Worm (Caenorhabditis elegans) whole organism, late embryonic: ENCODE measurements around the gene srh-24.

ENCODE experiments used
- K02D7.2 ChIP-seq: sonication (generic microtip); optimal IDR thresholded peaks from 2 replicates; lab custom pipeline; 2017; ENCODE audit warnings: mild to moderate bottlenecking, missing genetic modification characterization, missing compliant biosample characterization
- ceh-34 ChIP-seq: sonication (generic microtip); optimal IDR thresholded peaks from 2 replicates; lab custom pipeline; 2016; ENCODE audit warnings: mild to moderate bottlenecking, missing genetic modification characterization, missing compliant biosample characterization
- ceh-9 ChIP-seq: sonication (generic microtip); optimal IDR thresholded peaks from 2 replicates; lab custom pipeline; 2016; ENCODE audit warnings: mild to moderate bottlenecking, missing genetic modification characterization, inconsistent platforms, missing compliant biosample characterization
- fax-1 ChIP-seq: sonication (generic microtip); optimal IDR thresholded peaks from 2 replicates; lab custom pipeline; 2016; ENCODE audit warnings: missing genotype, missing genetic modification characterization, missing compliant biosample characterization
- fkh-10 ChIP-seq: fragments of 150-350 bp; optimal IDR thresholded peaks from 2 replicates; lab custom pipeline; 2014; ENCODE audit warnings: missing biosample characterization, missing genetic modification reagents, missing genetic modification characterization
- hlh-13 ChIP-seq: fragments of 200-800 bp; sonication (Bioruptor generic); optimal IDR thresholded peaks from 2 replicates; lab custom pipeline; 2018; ENCODE audit warnings: mild to moderate bottlenecking, missing genetic modification characterization, missing compliant biosample characterization
- hlh-30 ChIP-seq: sonication (generic microtip); optimal IDR thresholded peaks from 2 replicates; lab custom pipeline; 2017; ENCODE audit warnings: antibody characterized with exemption, missing genetic modification characterization, missing compliant biosample characterization; ENCODE audit not compliant: insufficient read depth
- nhr-11 ChIP-seq: fragments of 150-350 bp; optimal IDR thresholded peaks from 2 replicates; lab custom pipeline; 2014; ENCODE audit warnings: missing biosample characterization, missing genetic modification characterization
- odd-2 ChIP-seq: sonication (generic microtip); optimal IDR thresholded peaks from 2 replicates; lab custom pipeline; 2017; ENCODE audit warnings: antibody characterized with exemption, mild to moderate bottlenecking, missing genetic modification characterization, missing compliant biosample characterization
- pha-4 ChIP-seq: fragments of 150-350 bp; optimal IDR thresholded peaks from 2 replicates; lab custom pipeline; 2018; ENCODE audit warnings: missing biosample characterization, missing genetic modification reagents, missing genetic modification characterization
- pqm-1 ChIP-seq: sonication (generic microtip); optimal IDR thresholded peaks from 2 replicates; lab custom pipeline; 2016; ENCODE audit warnings: missing genetic modification characterization, missing compliant biosample characterization
- tbx-2 ChIP-seq: sonication (generic microtip); optimal IDR thresholded peaks from 2 replicates; lab custom pipeline; 2016; ENCODE audit warnings: missing genetic modification characterization, missing compliant biosample characterization
- tbx-7 ChIP-seq: sonication (generic microtip); optimal IDR thresholded peaks from 2 replicates; lab custom pipeline; 2016; ENCODE audit warnings: missing genotype, missing genetic modification characterization, missing compliant biosample characterization
- unc-86 ChIP-seq: sonication (generic microtip); optimal IDR thresholded peaks from 2 replicates; lab custom pipeline; 2016; ENCODE audit warnings: missing genetic modification characterization, missing compliant biosample characterization

- TF ChIP-seq nhr-11 (tag; lab: Kevin White, UChicago) (no peak), unc-86 (tag; lab: Kevin White, UChicago) (no peak), fkh-10 (no peak), K02D7.2 (tag; lab: Kevin White, UChicago) (no peak), tbx-2 (tag; lab: Kevin White, UChicago) (no peak), ceh-34 (no peak), hlh-13 (GFP tag; lab: Kevin White, UChicago) (no peak), pha-4 (tag; lab: Kevin White, UChicago) (no peak), hlh-30 (tag; lab: Kevin White, UChicago) (peak; percentile 34), fax-1 (tag; lab: Kevin White, UChicago) (no peak), pqm-1 (no peak), tbx-7 (no peak), odd-2 (tag; lab: Kevin White, UChicago) (no peak), ceh-9 (no peak)
Observed at ce11 chrV:13909400-13909799, 51.4 kb downstream of the srh-24 start, which contains the start of gene C06B3.7.
